Fruit fly (Drosophila melanogaster) whole organism, prepupa: ENCODE measurements around the gene fon.
A peak's percentile ranks its signal among the peaks of the same experiment; 100 is the strongest.

Experiments
- Blimp-1 ChIP-seq: fragments of 200-800 bp; sonication (Bioruptor generic); optimal IDR thresholded peaks from 3 replicates; lab custom pipeline; 2017; ENCODE audit warnings: missing biosample characterization, missing genetic modification characterization, mild to moderate bottlenecking, moderate library complexity, missing genetic modification reagents
- CG10631 ChIP-seq: fragments of 200-800 bp; sonication (Bioruptor generic); optimal IDR thresholded peaks from 2 replicates; lab custom pipeline; 2016; ENCODE audit warnings: missing biosample characterization, missing genetic modification characterization
- CG10669 ChIP-seq: fragments of 200-800 bp; sonication (Bioruptor generic); optimal IDR thresholded peaks from 3 replicates; lab custom pipeline; 2018; ENCODE audit warnings: missing biosample characterization, mild to moderate bottlenecking, missing genetic modification characterization, moderate library complexity
- CG11762 ChIP-seq: fragments of 200-800 bp; sonication (Bioruptor generic); optimal IDR thresholded peaks from 3 replicates; lab custom pipeline; 2016; ENCODE audit warnings: missing biosample characterization, missing genetic modification characterization; ENCODE audit not compliant: insufficient read depth
- CG11902 ChIP-seq: fragments of 200-800 bp; sonication (Bioruptor generic); optimal IDR thresholded peaks from 3 replicates; lab custom pipeline; 2016; ENCODE audit warnings: missing biosample characterization, missing genetic modification characterization
- CG15336 ChIP-seq: fragments of 200-800 bp; sonication (Bioruptor generic); IDR thresholded peaks from 2 replicates; pipeline ENCODE4 v1.3.6; 2022; ENCODE audit warnings: missing biosample characterization, missing genetic modification characterization
- CG1621 ChIP-seq: fragments of 200-800 bp; sonication (Bioruptor generic); optimal IDR thresholded peaks from 3 replicates; lab custom pipeline; 2018; ENCODE audit warnings: missing biosample characterization, mild to moderate bottlenecking, missing genetic modification characterization
- CG16779 ChIP-seq: fragments of 200-800 bp; sonication (Bioruptor generic); optimal IDR thresholded peaks from 3 replicates; lab custom pipeline; 2017; ENCODE audit warnings: missing biosample characterization, mild to moderate bottlenecking, missing genetic modification characterization
- CG3032 ChIP-seq: fragments of 200-800 bp; optimal IDR thresholded peaks from 2 replicates; lab custom pipeline; 2019; ENCODE audit warnings: missing biosample characterization, mild to moderate bottlenecking, missing genetic modification characterization, moderate library complexity
- CG32006 ChIP-seq: fragments of 200-800 bp; sonication (Bioruptor generic); optimal IDR thresholded peaks from 3 replicates; lab custom pipeline; 2017; ENCODE audit warnings: missing biosample characterization, mild to moderate bottlenecking, missing genetic modification characterization
- CG34406 ChIP-seq: fragments of 200-800 bp; sonication (Bioruptor generic); optimal IDR thresholded peaks from 3 replicates; lab custom pipeline; 2016; ENCODE audit warnings: missing biosample characterization, missing genetic modification characterization
- CG3919 ChIP-seq: fragments of 200-800 bp; sonication (Bioruptor generic); optimal IDR thresholded peaks from 3 replicates; lab custom pipeline; 2016; ENCODE audit warnings: missing biosample characterization, missing genetic modification characterization
- CG6163 ChIP-seq: fragments of 200-800 bp; sonication (Bioruptor generic); IDR thresholded peaks from 3 replicates; pipeline ENCODE4 v1.3.6; 2022; ENCODE audit warnings: missing biosample characterization, missing genetic modification characterization
- CG6276 ChIP-seq: fragments of 200-800 bp; sonication (Bioruptor generic); optimal IDR thresholded peaks from 2 replicates; lab custom pipeline; 2017; ENCODE audit warnings: missing biosample characterization, mild to moderate bottlenecking, missing genetic modification characterization
- CG6792 ChIP-seq: fragments of 200-800 bp; sonication (Bioruptor generic); optimal IDR thresholded peaks from 3 replicates; lab custom pipeline; 2016; ENCODE audit warnings: missing biosample characterization, missing genetic modification characterization
- CG6808 ChIP-seq: fragments of 200-800 bp; sonication (Bioruptor generic); optimal IDR thresholded peaks from 3 replicates; lab custom pipeline; 2017; ENCODE audit warnings: missing biosample characterization, missing genetic modification characterization, mild to moderate bottlenecking, moderate library complexity, missing genetic modification reagents
- CG7368 ChIP-seq: fragments of 200-800 bp; sonication (Bioruptor generic); optimal IDR thresholded peaks from 3 replicates; lab custom pipeline; 2016; ENCODE audit warnings: missing biosample characterization, missing genetic modification characterization
- CG8119 ChIP-seq: fragments of 200-800 bp; sonication (Bioruptor generic); IDR thresholded peaks from 3 replicates; pipeline ENCODE4 v1.3.6; 2022; ENCODE audit warnings: missing biosample characterization, missing genetic modification characterization
- CG8319 ChIP-seq: fragments of 200-800 bp; sonication (Bioruptor generic); optimal IDR thresholded peaks from 3 replicates; lab custom pipeline; 2016; ENCODE audit warnings: missing biosample characterization, missing genetic modification characterization
- CG8632 ChIP-seq: fragments of 200-800 bp; sonication (Bioruptor generic); optimal IDR thresholded peaks from 3 replicates; lab custom pipeline; 2016; ENCODE audit warnings: missing biosample characterization, missing genetic modification characterization
- CG9139 ChIP-seq: fragments of 200-800 bp; sonication (Bioruptor generic); optimal IDR thresholded peaks from 3 replicates; lab custom pipeline; 2017; ENCODE audit warnings: missing biosample characterization, mild to moderate bottlenecking, missing genetic modification characterization
- Eip75B ChIP-seq: fragments of 200-800 bp; sonication (Bioruptor generic); optimal IDR thresholded peaks from 3 replicates; lab custom pipeline; 2016; ENCODE audit warnings: missing biosample characterization, missing genetic modification characterization
- Eip78C ChIP-seq: fragments of 200-800 bp; sonication (Bioruptor generic); peaks from one replicate; lab custom pipeline; 2016; ENCODE audit warnings: missing biosample characterization, missing genetic modification characterization
- Eip93F ChIP-seq: fragments of 200-800 bp; sonication (Bioruptor generic); optimal IDR thresholded peaks from 2 replicates; lab custom pipeline; 2016; ENCODE audit warnings: missing biosample characterization, mild to moderate bottlenecking, missing genetic modification characterization
- Ets21C ChIP-seq: fragments of 200-800 bp; sonication (Bioruptor generic); optimal IDR thresholded peaks from 3 replicates; lab custom pipeline; 2016; ENCODE audit warnings: missing biosample characterization, missing genetic modification characterization
- Gug ChIP-seq: fragments of 200-800 bp; sonication (Bioruptor generic); IDR thresholded peaks from 2 replicates; pipeline ENCODE4 v1.3.6; 2022; ENCODE audit warnings: missing biosample characterization, missing genetic modification characterization
- Hr38 ChIP-seq: sonication (Bioruptor generic); optimal IDR thresholded peaks from 2 replicates; lab custom pipeline; 2016; ENCODE audit warnings: missing biosample characterization, missing genetic modification characterization
- Hr39 ChIP-seq: fragments of 200-800 bp; sonication (Bioruptor generic); optimal IDR thresholded peaks from 2 replicates; lab custom pipeline; 2016; ENCODE audit warnings: missing biosample characterization, missing genetic modification characterization
- Hr4 ChIP-seq: fragments of 200-800 bp; sonication (Bioruptor generic); optimal IDR thresholded peaks from 3 replicates; lab custom pipeline; 2016; ENCODE audit warnings: missing biosample characterization, missing genetic modification characterization
- Lpt ChIP-seq: fragments of 200-800 bp; sonication (Bioruptor generic); optimal IDR thresholded peaks from 3 replicates; lab custom pipeline; 2016; ENCODE audit warnings: missing biosample characterization, missing genetic modification characterization
- Met ChIP-seq: fragments of 200-800 bp; sonication (Bioruptor generic); optimal IDR thresholded peaks from 3 replicates; lab custom pipeline; 2016; ENCODE audit warnings: missing biosample characterization, missing genetic modification characterization
- OdsH ChIP-seq: fragments of 200-800 bp; sonication (Bioruptor generic); optimal IDR thresholded peaks from 3 replicates; lab custom pipeline; 2016; ENCODE audit warnings: missing biosample characterization, missing genetic modification characterization
- Smox ChIP-seq: fragments of 200-800 bp; sonication (Bioruptor generic); optimal IDR thresholded peaks from 3 replicates; lab custom pipeline; 2016; ENCODE audit warnings: missing biosample characterization, missing genetic modification characterization
- Sox102F ChIP-seq: fragments of 200-800 bp; sonication (Bioruptor generic); optimal IDR thresholded peaks from 2 replicates; lab custom pipeline; 2016; ENCODE audit warnings: missing biosample characterization, mild to moderate bottlenecking, missing genetic modification characterization
- Sox14 ChIP-seq: fragments of 200-800 bp; sonication (Bioruptor generic); optimal IDR thresholded peaks from 3 replicates; lab custom pipeline; 2016; ENCODE audit warnings: missing biosample characterization, missing genetic modification characterization
- Sox15 ChIP-seq: fragments of 200-800 bp; sonication (Bioruptor generic); optimal IDR thresholded peaks from 3 replicates; lab custom pipeline; 2016; ENCODE audit warnings: missing biosample characterization, missing genetic modification characterization
- achi ChIP-seq: fragments of 200-800 bp; sonication (Bioruptor generic); optimal IDR thresholded peaks from 3 replicates; lab custom pipeline; 2016; ENCODE audit warnings: missing biosample characterization, missing genetic modification characterization
- acj6 ChIP-seq: fragments of 200-800 bp; sonication (Bioruptor generic); optimal IDR thresholded peaks from 3 replicates; lab custom pipeline; 2016; ENCODE audit warnings: missing biosample characterization, missing genetic modification characterization
- cyc ChIP-seq: fragments of 200-800 bp; sonication (Bioruptor generic); optimal IDR thresholded peaks from 3 replicates; lab custom pipeline; 2016; ENCODE audit warnings: missing biosample characterization, missing genetic modification characterization
- dac ChIP-seq: fragments of 200-800 bp; sonication (Bioruptor generic); optimal IDR thresholded peaks from 2 replicates; lab custom pipeline; 2017; ENCODE audit warnings: missing biosample characterization, mild to moderate bottlenecking, missing genetic modification characterization
- dsx ChIP-seq: fragments of 200-800 bp; optimal IDR thresholded peaks from 3 replicates; lab custom pipeline; 2019; ENCODE audit warnings: missing biosample characterization, mild to moderate bottlenecking, missing genetic modification characterization, moderate library complexity; ENCODE audit not compliant: poor library complexity, severe bottlenecking
- eg ChIP-seq: fragments of 200-800 bp; sonication (Bioruptor generic); IDR thresholded peaks from 3 replicates; pipeline ENCODE4 v1.3.6; 2022; ENCODE audit warnings: missing biosample characterization, missing genetic modification characterization
- esn ChIP-seq: fragments of 200-800 bp; sonication (Bioruptor generic); optimal IDR thresholded peaks from 2 replicates; lab custom pipeline; 2016; ENCODE audit warnings: missing biosample characterization, mild to moderate bottlenecking, missing genetic modification characterization, moderate library complexity
- fd59A ChIP-seq: fragments of 200-800 bp; sonication (Bioruptor generic); optimal IDR thresholded peaks from 2 replicates; lab custom pipeline; 2017; ENCODE audit warnings: missing biosample characterization, mild to moderate bottlenecking, missing genetic modification characterization, missing genetic modification reagents
- fkh ChIP-seq: fragments of 200-800 bp; sonication (Bioruptor generic); optimal IDR thresholded peaks from 3 replicates; lab custom pipeline; 2017; ENCODE audit warnings: missing biosample characterization, mild to moderate bottlenecking, missing genetic modification characterization, moderate library complexity
- lz ChIP-seq: fragments of 200-800 bp; sonication (Bioruptor generic); optimal IDR thresholded peaks from 3 replicates; lab custom pipeline; 2016; ENCODE audit warnings: missing biosample characterization, missing genetic modification characterization
- net ChIP-seq: fragments of 200-800 bp; sonication (Bioruptor generic); optimal IDR thresholded peaks from 3 replicates; lab custom pipeline; 2016; ENCODE audit warnings: missing biosample characterization, missing genetic modification characterization
- pdm3 ChIP-seq: fragments of 200-800 bp; sonication (Bioruptor generic); optimal IDR thresholded peaks from 3 replicates; lab custom pipeline; 2016; ENCODE audit warnings: missing biosample characterization, missing genetic modification characterization
- salr ChIP-seq, 2 experiments: fragments of 200-800 bp; sonication (Bioruptor generic); optimal IDR thresholded peaks; 3 replicates each; lab custom pipeline; 2016 to 2018; ENCODE audit warnings: missing biosample characterization in 2 of 2, missing genetic modification characterization in 2 of 2, mild to moderate bottlenecking in 1 of 2
- spab ChIP-seq: fragments of 200-800 bp; sonication (Bioruptor generic); optimal IDR thresholded peaks from 2 replicates; lab custom pipeline; 2017; ENCODE audit warnings: missing biosample characterization, mild to moderate bottlenecking, missing genetic modification characterization, missing genetic modification reagents
- svp ChIP-seq: fragments of 200-800 bp; sonication (Bioruptor generic); peaks from one replicate; lab custom pipeline; 2016; ENCODE audit warnings: missing biosample characterization, missing genetic modification characterization
- vri ChIP-seq: fragments of 200-800 bp; sonication (Bioruptor generic); optimal IDR thresholded peaks from 3 replicates; lab custom pipeline; 2016; ENCODE audit warnings: missing biosample characterization, mild to moderate bottlenecking, missing genetic modification characterization

fon gene

dm6 chr2L:19358017-19358471, 28.0 kb downstream of the fon start:
- TF ChIP-seq acj6 (GFP tag; lab: Kevin White, UChicago), result peak; percentile 92
- TF ChIP-seq pdm3, result peak; percentile 95
- TF ChIP-seq Lpt (GFP tag; lab: Kevin White, UChicago), result peak; percentile 90
- TF ChIP-seq Met (GFP tag; lab: Kevin White, UChicago), result peak; percentile 88
- TF ChIP-seq CG1621 (tag; lab: Kevin White, UChicago), result peak; percentile 91
- peak; percentile 95 for TF ChIP-seq Sox14 (GFP tag; lab: Kevin White, UChicago)
- TF ChIP-seq CG8119 (GFP tag; lab: Robert Waterston, UW), result peak; percentile 96
- no peak for TF ChIP-seq Eip93F (GFP tag; lab: Kevin White, UChicago)
- peak; percentile 77 for TF ChIP-seq Sox15 (GFP tag; lab: Kevin White, UChicago)
- TF ChIP-seq lz (GFP tag; lab: Kevin White, UChicago), result peak; percentile 87
- TF ChIP-seq CG34406 (GFP tag; lab: Kevin White, UChicago), result peak; percentile 85
- peak; percentile 90 for TF ChIP-seq spab (GFP tag; lab: Kevin White, UChicago)
- TF ChIP-seq Ets21C (GFP tag; lab: Kevin White, UChicago), result peak; percentile 62
- TF ChIP-seq CG6276, result peak; percentile 89
- TF ChIP-seq CG8319 (GFP tag; lab: Kevin White, UChicago), result peak; percentile 75
- TF ChIP-seq vri (GFP tag; lab: Kevin White, UChicago), result peak; percentile 61
- TF ChIP-seq CG32006 (GFP tag; lab: Kevin White, UChicago), result peak; percentile 97
- peak; percentile 86 for TF ChIP-seq CG7368 (GFP tag; lab: Kevin White, UChicago)
- TF ChIP-seq Gug (GFP tag; lab: Robert Waterston, UW), result peak; percentile 94
- TF ChIP-seq CG16779, result peak; percentile 84
- TF ChIP-seq fd59A (GFP tag; lab: Kevin White, UChicago), result peak; percentile 90
- peak; percentile 94 for TF ChIP-seq OdsH (GFP tag; lab: Kevin White, UChicago)
- TF ChIP-seq eg (GFP tag; lab: Robert Waterston, UW), result peak; percentile 97
- peak; percentile 97 for TF ChIP-seq CG6163 (GFP tag; lab: Robert Waterston, UW)
- peak; percentile 80 for TF ChIP-seq Sox102F (GFP tag; lab: Kevin White, UChicago)
- TF ChIP-seq esn, result peak; percentile 88
- TF ChIP-seq CG8632 (GFP tag; lab: Kevin White, UChicago), result peak; percentile 88
- TF ChIP-seq Eip75B, result peak; percentile 93
- TF ChIP-seq dsx (GFP tag; lab: Kevin White, UChicago), result peak; percentile 87
- TF ChIP-seq net, result peak; percentile 95
- peak; percentile 93 for TF ChIP-seq CG3919 (GFP tag; lab: Kevin White, UChicago)
- peak; percentile 94 for TF ChIP-seq CG10631 (GFP tag; lab: Kevin White, UChicago)
- TF ChIP-seq CG3032 (tag; lab: Kevin White, UChicago), result peak; percentile 89
- TF ChIP-seq Blimp-1 (GFP tag; lab: Kevin White, UChicago), result no peak
- TF ChIP-seq CG11762 (GFP tag; lab: Kevin White, UChicago), result peak; percentile 88
- TF ChIP-seq Hr38 (GFP tag; lab: Kevin White, UChicago), result peak; percentile 64
- peak; percentile 92 for TF ChIP-seq CG10669 (GFP tag; lab: Kevin White, UChicago)
- TF ChIP-seq dac, result peak; percentile 92
- peak; percentile 98 for TF ChIP-seq Hr4 (GFP tag; lab: Kevin White, UChicago)
- TF ChIP-seq cyc, result peak; percentile 87
- TF ChIP-seq CG9139 (GFP tag; lab: Kevin White, UChicago), result peak; percentile 83
- TF ChIP-seq salr (GFP tag; optimal IDR thresholded peaks at IDR 0.05; lab: Kevin White, UChicago), result peak; percentile 84 to 88
- TF ChIP-seq Hr39 (GFP tag; lab: Kevin White, UChicago), result peak; percentile 88
- peak; percentile 78 for TF ChIP-seq CG11902 (GFP tag; lab: Kevin White, UChicago)
- peak; percentile 92 for TF ChIP-seq achi (GFP tag; lab: Kevin White, UChicago)
- peak; percentile 81 for TF ChIP-seq CG6808 (GFP tag; lab: Kevin White, UChicago)
- TF ChIP-seq CG6792 (GFP tag; lab: Kevin White, UChicago), result peak; percentile 87
- peak; percentile 98 for TF ChIP-seq Eip78C
- peak; percentile 96 for TF ChIP-seq CG15336 (GFP tag; lab: Robert Waterston, UW)
- TF ChIP-seq svp (GFP tag; lab: Kevin White, UChicago), result peak; percentile 92
- peak; percentile 74 for TF ChIP-seq Smox (GFP tag; lab: Kevin White, UChicago)
- TF ChIP-seq fkh (GFP tag; lab: Kevin White, UChicago), result peak; percentile 79
